Worm (Caenorhabditis elegans) whole organism, mixed stage, embryonic: ENCODE measurements around the gene saeg-1.

Experiments
- M03D4.4 ChIP-seq: sonication (generic microtip); optimal IDR thresholded peaks from 2 replicates; lab custom pipeline; 2017; ENCODE audit warnings: mild to moderate bottlenecking, missing genetic modification characterization, missing compliant biosample characterization
- blmp-1 ChIP-seq: fragments of 150-350 bp; optimal IDR thresholded peaks from 2 replicates; lab custom pipeline; 2014; ENCODE audit warnings: missing biosample characterization, missing genetic modification characterization
- ceh-39 ChIP-seq: fragments of 150-350 bp; optimal IDR thresholded peaks from 2 replicates; lab custom pipeline; 2014; ENCODE audit warnings: missing biosample characterization, missing genetic modification characterization
- ceh-43 ChIP-seq: fragments of 200-800 bp; sonication (Bioruptor generic); optimal IDR thresholded peaks from 2 replicates; lab custom pipeline; 2018; ENCODE audit warnings: mild to moderate bottlenecking, missing genetic modification characterization, moderate library complexity, missing compliant biosample characterization
- ces-1 ChIP-seq: fragments of 150-350 bp; optimal IDR thresholded peaks from 2 replicates; lab custom pipeline; 2014; ENCODE audit warnings: missing biosample characterization, missing genetic modification reagents, missing genetic modification characterization
- cnd-1 ChIP-seq: fragments of 200-800 bp; sonication (Bioruptor generic); optimal IDR thresholded peaks from 2 replicates; lab custom pipeline; 2018; ENCODE audit warnings: mild to moderate bottlenecking, missing genetic modification characterization, missing compliant biosample characterization
- drap-1 ChIP-seq: fragments of 200-800 bp; sonication (Bioruptor generic); optimal IDR thresholded peaks from 3 replicates; lab custom pipeline; 2018; ENCODE audit warnings: mild to moderate bottlenecking, missing genetic modification characterization, missing compliant biosample characterization
- elt-1 ChIP-seq: sonication (generic microtip); optimal IDR thresholded peaks from 2 replicates; lab custom pipeline; 2017; ENCODE audit warnings: missing genetic modification characterization, mild to moderate bottlenecking, missing compliant biosample characterization, antibody characterized with exemption, moderate library complexity, borderline replicate concordance; ENCODE audit not compliant: insufficient read depth
- elt-3 ChIP-seq: fragments of 150-350 bp; optimal IDR thresholded peaks from 2 replicates; lab custom pipeline; 2014; ENCODE audit warnings: missing biosample characterization, missing genetic modification characterization
- flh-1 ChIP-seq: fragments of 200-800 bp; sonication (Bioruptor generic); optimal IDR thresholded peaks from 2 replicates; lab custom pipeline; 2018; ENCODE audit warnings: mild to moderate bottlenecking, missing genetic modification characterization, moderate library complexity, missing compliant biosample characterization
- lin-13 ChIP-seq: fragments of 150-350 bp; optimal IDR thresholded peaks from 2 replicates; lab custom pipeline; 2014; ENCODE audit warnings: missing biosample characterization, missing genetic modification characterization
- lin-32 ChIP-seq: fragments of 200-800 bp; sonication (Bioruptor generic); optimal IDR thresholded peaks from 2 replicates; lab custom pipeline; 2018; ENCODE audit warnings: mild to moderate bottlenecking, missing genetic modification characterization, missing compliant biosample characterization
- lsy-2 ChIP-seq: fragments of 150-350 bp; optimal IDR thresholded peaks from 2 replicates; lab custom pipeline; 2014; ENCODE audit warnings: missing biosample characterization, missing genetic modification characterization
- mab-5 ChIP-seq: fragments of 150-350 bp; optimal IDR thresholded peaks from 2 replicates; lab custom pipeline; 2014; ENCODE audit warnings: missing biosample characterization, missing genetic modification characterization
- mep-1 ChIP-seq: fragments of 150-350 bp; optimal IDR thresholded peaks from 2 replicates; lab custom pipeline; 2017; ENCODE audit warnings: missing biosample characterization, missing genetic modification reagents, missing genetic modification characterization, inconsistent platforms
- mls-2 ChIP-seq: sonication (generic microtip); optimal IDR thresholded peaks from 2 replicates; lab custom pipeline; 2016; ENCODE audit warnings: mild to moderate bottlenecking, missing genetic modification characterization, moderate library complexity, missing compliant biosample characterization
- nhr-12 ChIP-seq: fragments of 150-350 bp; optimal IDR thresholded peaks from 2 replicates; lab custom pipeline; 2014; ENCODE audit warnings: missing biosample characterization, missing genetic modification characterization
- nhr-2 ChIP-seq: fragments of 150-350 bp; optimal IDR thresholded peaks from 2 replicates; lab custom pipeline; 2014; ENCODE audit warnings: missing biosample characterization, missing genetic modification characterization
- nhr-237 ChIP-seq: fragments of 150-350 bp; optimal IDR thresholded peaks from 2 replicates; lab custom pipeline; 2014; ENCODE audit warnings: missing biosample characterization, missing genetic modification characterization
- nhr-28 ChIP-seq: fragments of 150-350 bp; optimal IDR thresholded peaks from 2 replicates; lab custom pipeline; 2014; ENCODE audit warnings: missing biosample characterization, missing genetic modification characterization
- snpc-4 ChIP-seq: fragments of 150-350 bp; optimal IDR thresholded peaks from 2 replicates; lab custom pipeline; 2014; ENCODE audit warnings: missing biosample characterization, missing genetic modification characterization
- sptf-1 ChIP-seq: sonication (generic microtip); optimal IDR thresholded peaks from 2 replicates; lab custom pipeline; 2017; ENCODE audit warnings: mild to moderate bottlenecking, missing genetic modification characterization, moderate library complexity, missing compliant biosample characterization
- tbx-8 ChIP-seq: fragments of 200-800 bp; sonication (Bioruptor generic); optimal IDR thresholded peaks from 2 replicates; lab custom pipeline; 2018; ENCODE audit warnings: mild to moderate bottlenecking, missing genetic modification characterization, moderate library complexity, missing compliant biosample characterization
- unc-120 ChIP-seq: sonication (generic microtip); optimal IDR thresholded peaks from 2 replicates; lab custom pipeline; 2017; ENCODE audit warnings: missing genetic modification characterization, missing compliant biosample characterization; ENCODE audit not compliant: poor library complexity, severe bottlenecking
- unc-62 ChIP-seq: fragments of 150-350 bp; optimal IDR thresholded peaks from 2 replicates; lab custom pipeline; 2014; ENCODE audit warnings: missing biosample characterization, missing genetic modification reagents, missing genetic modification characterization
- zip-8 ChIP-seq: fragments of 150-350 bp; optimal IDR thresholded peaks from 2 replicates; lab custom pipeline; 2014; ENCODE audit warnings: missing biosample characterization, missing genetic modification characterization

Gene saeg-1

ce11 chrV:10854197-10854596, 11.3 kb downstream of the saeg-1 start:
- TF ChIP-seq ces-1 (GFP tag; lab: Kevin White, UChicago), result peak; percentile 66
- no peak for TF ChIP-seq unc-62

ce11 chrV:10846893-10847292, 18.6 kb downstream of the saeg-1 start, which contains the start of gene C29A12.6:
TSS of gene C29A12.6 (plus strand) at chrV:10847193.
- no peak for TF ChIP-seq unc-62
- no peak for TF ChIP-seq mab-5
- TF ChIP-seq lsy-2, result no peak
- TF ChIP-seq cnd-1, result no peak
- no peak for TF ChIP-seq nhr-2 (tag; lab: Kevin White, UChicago)
- TF ChIP-seq nhr-28 (tag; lab: Kevin White, UChicago), result no peak
- no peak for TF ChIP-seq M03D4.4 (tag; lab: Kevin White, UChicago)
- TF ChIP-seq elt-1 (tag; lab: Kevin White, UChicago), result no peak
- no peak for TF ChIP-seq snpc-4 (tag; lab: Kevin White, UChicago)
- no peak for TF ChIP-seq sptf-1 (tag; lab: Kevin White, UChicago)
- no peak for TF ChIP-seq nhr-237 (tag; lab: Kevin White, UChicago)

ce11 chrV:10839398-10839797, 26.1 kb downstream of the saeg-1 start:
- no peak for TF ChIP-seq snpc-4 (tag; lab: Kevin White, UChicago)
- TF ChIP-seq ces-1 (GFP tag; lab: Kevin White, UChicago), result peak; percentile 75

DNA sequence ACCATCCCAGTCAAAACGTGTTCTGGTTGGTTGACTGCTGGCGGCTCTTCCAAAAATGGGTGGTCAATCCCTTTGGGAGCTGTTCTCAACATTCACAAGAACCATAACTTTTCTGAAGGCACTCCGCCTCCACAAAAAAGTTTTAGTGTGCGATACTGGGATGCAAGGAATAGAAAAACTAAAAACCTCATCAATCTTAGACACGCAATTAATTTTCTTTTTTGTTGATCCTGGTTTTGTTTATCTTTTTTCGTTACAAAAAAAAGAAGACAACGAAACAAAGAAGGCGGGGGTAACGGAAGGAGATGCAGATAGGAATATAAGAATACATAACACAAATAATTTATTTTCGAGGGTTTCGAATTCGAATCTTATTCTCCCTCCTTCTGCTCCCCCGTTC, 27.3 kb downstream of the saeg-1 start:
- no peak for TF ChIP-seq lsy-2
- no peak for TF ChIP-seq tbx-8 (GFP tag; lab: Kevin White, UChicago)
- TF ChIP-seq nhr-2 (tag; lab: Kevin White, UChicago), result no peak
- no peak for TF ChIP-seq unc-62
- TF ChIP-seq zip-8 (tag; lab: Kevin White, UChicago), result no peak
- no peak for TF ChIP-seq nhr-12
- no peak for TF ChIP-seq blmp-1 (tag; lab: Kevin White, UChicago)
- no peak for TF ChIP-seq lin-32 (GFP tag; lab: Kevin White, UChicago)
- TF ChIP-seq mls-2, result no peak
- TF ChIP-seq elt-3 (tag; lab: Kevin White, UChicago), result no peak
- no peak for TF ChIP-seq unc-120 (tag; lab: Kevin White, UChicago)

ce11 chrV:10834682-10835219, 30.7 kb downstream of the saeg-1 start:
- TF ChIP-seq mep-1 (tag; lab: Kevin White, UChicago) (no peak), ces-1 (GFP tag; lab: Kevin White, UChicago) (peak; percentile 54), ceh-43 (no peak)

DNA sequence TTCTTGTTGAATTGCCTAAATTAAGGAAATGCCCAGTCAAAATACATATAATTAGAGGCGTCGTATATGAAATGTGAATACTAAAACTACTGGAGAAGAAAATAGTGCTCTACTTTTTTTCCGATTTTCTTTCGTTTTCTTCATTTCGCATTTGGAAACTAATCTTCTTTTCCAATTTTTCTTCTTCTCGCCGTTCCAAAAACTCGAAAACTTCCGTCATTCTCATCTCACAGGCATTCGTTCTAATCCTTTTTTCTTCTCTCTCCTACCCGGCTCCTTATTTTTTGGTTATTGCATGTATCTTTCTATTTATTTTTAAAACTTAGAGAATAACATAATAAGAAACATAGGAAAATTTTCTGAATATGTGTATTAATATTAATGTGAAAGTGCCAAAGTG, 32.6 kb downstream of the saeg-1 start:
- TF ChIP-seq zip-8 (tag; lab: Kevin White, UChicago), result no peak
- no peak for TF ChIP-seq drap-1
- no peak for TF ChIP-seq cnd-1
- TF ChIP-seq ces-1 (GFP tag; lab: Kevin White, UChicago), result no peak
- no peak for TF ChIP-seq M03D4.4 (tag; lab: Kevin White, UChicago)
- TF ChIP-seq elt-1 (tag; lab: Kevin White, UChicago), result no peak
- no peak for TF ChIP-seq mls-2
- TF ChIP-seq ceh-39 (tag; lab: Kevin White, UChicago), result no peak
- TF ChIP-seq elt-3 (tag; lab: Kevin White, UChicago), result no peak
- no peak for TF ChIP-seq unc-120 (tag; lab: Kevin White, UChicago)
- TF ChIP-seq unc-62, result no peak
- TF ChIP-seq lin-32 (GFP tag; lab: Kevin White, UChicago), result no peak
- TF ChIP-seq lin-13 (tag; lab: Kevin White, UChicago), result no peak
- TF ChIP-seq lsy-2, result no peak
- TF ChIP-seq sptf-1 (tag; lab: Kevin White, UChicago), result no peak
- no peak for TF ChIP-seq nhr-28 (tag; lab: Kevin White, UChicago)
- no peak for TF ChIP-seq nhr-12
- no peak for TF ChIP-seq nhr-2 (tag; lab: Kevin White, UChicago)
- TF ChIP-seq nhr-237 (tag; lab: Kevin White, UChicago), result no peak
- TF ChIP-seq flh-1 (GFP tag; lab: Kevin White, UChicago), result no peak
- TF ChIP-seq, all 35 proteins: peak for 0

DNA sequence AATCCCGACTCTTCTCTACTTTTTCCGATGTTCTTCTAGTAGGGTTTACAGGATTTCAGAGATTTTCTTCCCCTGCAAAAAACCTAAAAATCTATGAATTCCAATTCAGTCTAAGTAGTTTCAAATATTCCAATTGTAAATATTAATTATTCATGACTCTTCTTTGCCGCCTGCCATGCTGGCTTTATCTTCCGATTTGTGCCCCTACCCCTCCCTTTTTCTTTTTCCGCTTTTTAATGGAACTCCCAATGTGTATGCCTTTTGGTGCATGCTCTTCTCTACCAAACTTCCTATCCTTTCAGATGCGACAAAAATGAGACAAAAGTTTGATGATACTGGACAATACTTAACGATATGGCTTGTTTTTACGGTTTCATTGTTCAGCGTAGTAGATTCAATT, 40.8 kb downstream of the saeg-1 start, which contains the start of gene nrx-1:
nrx-1 (plus strand) TSS at position 301 of the 400 bp plus-strand sequence.
- TF ChIP-seq cnd-1 (no peak), blmp-1 (tag; lab: Kevin White, UChicago) (no peak), nhr-12 (no peak), mab-5 (no peak), zip-8 (tag; lab: Kevin White, UChicago) (no peak), flh-1 (GFP tag; lab: Kevin White, UChicago) (no peak)
